Worm (Caenorhabditis elegans) whole organism, L1 larva: Measurements from ENCODE around the gene tric-1B.2.

Experiments used
- C04F5.9 ChIP-seq: sonication (generic microtip); optimal IDR thresholded peaks from 2 replicates; lab custom pipeline; 2016; ENCODE audit warnings: missing genetic modification characterization, missing compliant biosample characterization
- C16A3.4 ChIP-seq: fragments of 150-350 bp; optimal IDR thresholded peaks from 2 replicates; lab custom pipeline; 2014; ENCODE audit warnings: missing biosample characterization, missing genetic modification characterization
- F16B12.6 ChIP-seq: fragments of 150-350 bp; optimal IDR thresholded peaks from 2 replicates; lab custom pipeline; 2014; ENCODE audit warnings: missing biosample characterization, missing genetic modification characterization
- aha-1 ChIP-seq: fragments of 150-350 bp; optimal IDR thresholded peaks from 2 replicates; lab custom pipeline; 2014; ENCODE audit warnings: missing biosample characterization, missing genetic modification characterization
- alr-1 ChIP-seq: fragments of 200-800 bp; sonication (Bioruptor generic); optimal IDR thresholded peaks from 2 replicates; lab custom pipeline; 2018; ENCODE audit warnings: borderline replicate concordance, mild to moderate bottlenecking, missing genetic modification characterization, missing compliant biosample characterization
- ama-1 ChIP-seq: fragments of 150-350 bp; optimal IDR thresholded peaks from 2 replicates; lab custom pipeline; 2014
- blmp-1 ChIP-seq: fragments of 150-350 bp; optimal IDR thresholded peaks from 2 replicates; lab custom pipeline; 2014; ENCODE audit warnings: missing biosample characterization, missing genetic modification characterization
- ceh-8 ChIP-seq: fragments of 200-800 bp; sonication (Bioruptor generic); optimal IDR thresholded peaks from 2 replicates; lab custom pipeline; 2018; ENCODE audit warnings: mild to moderate bottlenecking, missing genetic modification characterization, moderate library complexity, missing compliant biosample characterization
- dsc-1 ChIP-seq: sonication (generic microtip); optimal IDR thresholded peaks from 2 replicates; lab custom pipeline; 2016; ENCODE audit warnings: mild to moderate bottlenecking, missing genetic modification characterization, missing compliant biosample characterization
- efl-3 ChIP-seq: fragments of 200-800 bp; sonication (Bioruptor generic); optimal IDR thresholded peaks from 2 replicates; lab custom pipeline; 2018; ENCODE audit warnings: mild to moderate bottlenecking, missing genetic modification characterization, missing compliant biosample characterization
- egl-27 ChIP-seq, 2 experiments: fragments of 150-350 bp in 1 of 2; sonication (generic microtip); optimal IDR thresholded peaks; 3 replicates each; lab custom pipeline; 2017 to 2018; ENCODE audit warnings: missing biosample characterization in 2 of 2, missing genetic modification characterization in 2 of 2, missing genetic modification reagents in 2 of 2
- fkh-8 ChIP-seq: sonication (generic microtip); optimal IDR thresholded peaks from 2 replicates; lab custom pipeline; 2016; ENCODE audit warnings: mild to moderate bottlenecking, missing genetic modification characterization, missing compliant biosample characterization
- grh-1 ChIP-seq: fragments of 200-800 bp; sonication (Bioruptor generic); IDR thresholded peaks from 2 replicates; pipeline ENCODE4 v1.3.6; 2022; ENCODE audit warnings: missing genetic modification reagents, missing genetic modification characterization, missing compliant biosample characterization
- hpl-2 ChIP-seq: fragments of 150-350 bp; optimal IDR thresholded peaks from 2 replicates; lab custom pipeline; 2014; ENCODE audit warnings: missing biosample characterization, missing genetic modification reagents, missing genetic modification characterization
- isw-1 ChIP-seq: fragments of 200-800 bp; sonication (Bioruptor generic); IDR thresholded peaks from 2 replicates; pipeline ENCODE4 v1.3.6; 2022; ENCODE audit warnings: missing genetic modification characterization, missing compliant biosample characterization
- lin-15B ChIP-seq: fragments of 150-350 bp; sonication (generic microtip); optimal IDR thresholded peaks from 3 replicates; lab custom pipeline; 2014; ENCODE audit warnings: missing biosample characterization, missing genetic modification characterization
- lin-35 ChIP-seq, 2 experiments: fragments of 150-350 bp; optimal IDR thresholded peaks; 2 replicates each; lab custom pipeline; 2014; ENCODE audit warnings: missing biosample characterization in 2 of 2, missing genetic modification characterization in 2 of 2, missing genetic modification reagents in 2 of 2
- lin-39 ChIP-seq: fragments of 150-350 bp; optimal IDR thresholded peaks from 2 replicates; lab custom pipeline; 2014; ENCODE audit warnings: missing biosample characterization, missing genetic modification reagents, missing genetic modification characterization
- mdl-1 ChIP-seq, 2 experiments: fragments of 150-350 bp; optimal IDR thresholded peaks; 2 replicates each; lab custom pipeline; 2014 to 2017; ENCODE audit warnings: missing biosample characterization in 2 of 2, missing genetic modification characterization in 2 of 2, inconsistent platforms in 1 of 2
- mep-1 ChIP-seq: fragments of 150-350 bp; optimal IDR thresholded peaks from 2 replicates; lab custom pipeline; 2014; ENCODE audit warnings: missing biosample characterization, missing genetic modification characterization
- nhr-12 ChIP-seq: sonication (generic microtip); optimal IDR thresholded peaks from 2 replicates; lab custom pipeline; 2017; ENCODE audit warnings: missing biosample characterization, missing genetic modification characterization
- nhr-20 ChIP-seq: sonication (generic microtip); optimal IDR thresholded peaks from 2 replicates; lab custom pipeline; 2016; ENCODE audit warnings: mild to moderate bottlenecking, missing genetic modification characterization, missing compliant biosample characterization
- nhr-47 ChIP-seq: sonication (generic microtip); optimal IDR thresholded peaks from 2 replicates; lab custom pipeline; 2016; ENCODE audit warnings: mild to moderate bottlenecking, missing genetic modification characterization, moderate library complexity, missing compliant biosample characterization
- nhr-71 ChIP-seq: sonication (generic microtip); optimal IDR thresholded peaks from 2 replicates; lab custom pipeline; 2016; ENCODE audit warnings: mild to moderate bottlenecking, missing genetic modification characterization, moderate library complexity, missing compliant biosample characterization
- nhr-84 ChIP-seq: sonication (generic microtip); optimal IDR thresholded peaks from 2 replicates; lab custom pipeline; 2017; ENCODE audit warnings: missing biosample characterization, missing genetic modification characterization
- nhr-85 ChIP-seq: sonication (generic microtip); peaks from one replicate; lab custom pipeline; 2016; ENCODE audit warnings: missing genetic modification characterization, inconsistent platforms, missing compliant biosample characterization
- nhr-90 ChIP-seq: sonication (generic microtip); optimal IDR thresholded peaks from 2 replicates; lab custom pipeline; 2016; ENCODE audit warnings: mild to moderate bottlenecking, missing genetic modification characterization, missing compliant biosample characterization; ENCODE audit not compliant: poor library complexity
- pag-3 ChIP-seq: sonication (generic microtip); optimal IDR thresholded peaks from 2 replicates; lab custom pipeline; 2017; ENCODE audit warnings: missing genetic modification characterization, mild to moderate bottlenecking, missing compliant biosample characterization, antibody characterized with exemption, borderline replicate concordance; ENCODE audit not compliant: insufficient read depth
- pax-3 ChIP-seq: fragments of 200-800 bp; sonication (Bioruptor generic); optimal IDR thresholded peaks from 2 replicates; lab custom pipeline; 2018; ENCODE audit warnings: mild to moderate bottlenecking, missing genetic modification characterization, moderate library complexity, missing compliant biosample characterization
- skn-1 ChIP-seq: fragments of 150-350 bp; optimal IDR thresholded peaks from 2 replicates; lab custom pipeline; 2014; ENCODE audit warnings: missing biosample characterization, missing genetic modification characterization
- snu-23 ChIP-seq: sonication (generic microtip); optimal IDR thresholded peaks from 2 replicates; lab custom pipeline; 2016; ENCODE audit warnings: missing genetic modification characterization, missing compliant biosample characterization
- sox-4 ChIP-seq: sonication (generic microtip); optimal IDR thresholded peaks from 2 replicates; lab custom pipeline; 2016; ENCODE audit warnings: missing genetic modification characterization, missing compliant biosample characterization
- sup-37 ChIP-seq: fragments of 200-800 bp; sonication (Bioruptor generic); optimal IDR thresholded peaks from 2 replicates; lab custom pipeline; 2018; ENCODE audit warnings: mild to moderate bottlenecking, missing genetic modification characterization, missing compliant biosample characterization
- swsn-7 ChIP-seq: sonication (generic microtip); optimal IDR thresholded peaks from 2 replicates; lab custom pipeline; 2016; ENCODE audit warnings: missing genetic modification characterization, missing compliant biosample characterization
- unc-30 ChIP-seq: sonication (generic microtip); optimal IDR thresholded peaks from 2 replicates; lab custom pipeline; 2017; ENCODE audit warnings: missing biosample characterization, missing genetic modification characterization
- vab-15 ChIP-seq: sonication (generic microtip); optimal IDR thresholded peaks from 2 replicates; lab custom pipeline; 2017; ENCODE audit warnings: missing genotype, mild to moderate bottlenecking, missing genetic modification characterization, missing compliant biosample characterization
- xbp-1 ChIP-seq: sonication (generic microtip); optimal IDR thresholded peaks from 2 replicates; lab custom pipeline; 2016; ENCODE audit warnings: missing genetic modification characterization, missing compliant biosample characterization
- zip-4 ChIP-seq: fragments of 200-800 bp; sonication (Bioruptor generic); optimal IDR thresholded peaks from 2 replicates; lab custom pipeline; 2018; ENCODE audit warnings: mild to moderate bottlenecking, missing genetic modification characterization, moderate library complexity, missing compliant biosample characterization
- ztf-11 ChIP-seq, 2 experiments: sonication (generic microtip); optimal IDR thresholded peaks; 2 replicates each; lab custom pipeline; 2016 to 2017; ENCODE audit warnings: missing genetic modification characterization in 2 of 2, missing biosample characterization in 1 of 2, missing compliant biosample characterization in 1 of 2
- ztf-4 ChIP-seq: fragments of 150-350 bp; optimal IDR thresholded peaks from 2 replicates; lab custom pipeline; 2014; ENCODE audit warnings: missing biosample characterization, missing genetic modification characterization

Gene tric-1B.2

ce11 chrII:12261147-12261821 is 17.9 kb downstream of the tric-1B.2 start:
- peak; percentile 85 for TF ChIP-seq blmp-1 (tag; lab: Kevin White, UChicago)
- TF ChIP-seq nhr-90 (tag; lab: Kevin White, UChicago): peak; percentile 20
- TF ChIP-seq vab-15 (tag; lab: Kevin White, UChicago): no peak
- TF ChIP-seq nhr-71 (tag; lab: Kevin White, UChicago): peak; percentile 14
- peak; percentile 68 for TF ChIP-seq nhr-85 (tag; lab: Kevin White, UChicago)
- no peak for TF ChIP-seq grh-1 (GFP tag; lab: Robert Waterston, UW)
- no peak for TF ChIP-seq lin-39
- TF ChIP-seq pag-3 (tag; lab: Kevin White, UChicago): peak; percentile 72
- no peak for TF ChIP-seq alr-1
- no peak for TF ChIP-seq sup-37 (GFP tag; lab: Kevin White, UChicago)
- peak; percentile 34 for TF ChIP-seq mep-1 (tag; lab: Kevin White, UChicago)
- peak; percentile 23 for TF ChIP-seq snu-23 (GFP tag; lab: Kevin White, UChicago)
- peak; percentile 22 for TF ChIP-seq nhr-20 (tag; lab: Kevin White, UChicago)

DNA sequence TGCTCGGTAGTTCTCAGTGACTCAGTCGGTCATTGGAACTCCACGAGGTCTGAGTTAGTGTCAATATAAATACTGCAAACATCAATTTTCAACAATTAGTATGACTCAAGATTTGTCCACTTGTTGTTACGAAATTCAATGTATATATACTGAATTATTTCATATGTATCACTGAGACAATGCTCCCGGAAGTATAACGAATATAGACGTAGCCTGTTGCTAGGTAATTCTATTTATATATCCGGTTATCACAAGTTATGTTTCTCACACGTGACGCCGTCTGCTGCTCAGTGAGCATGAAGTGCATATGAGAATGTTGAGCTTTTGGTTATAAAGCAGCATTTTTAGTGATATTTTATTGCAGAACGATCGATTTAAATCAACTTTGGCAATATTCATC is 18.6 kb downstream of the tric-1B.2 start:
- TF ChIP-seq sup-37 (GFP tag; lab: Kevin White, UChicago): no peak
- TF ChIP-seq ceh-8 (GFP tag; lab: Kevin White, UChicago): peak; percentile 58
- TF ChIP-seq mdl-1 (tag; optimal IDR thresholded peaks at IDR 0.05; lab: Kevin White, UChicago): no peak
- no peak for TF ChIP-seq swsn-7 (tag; lab: Kevin White, UChicago)
- TF ChIP-seq isw-1 (GFP tag; lab: Robert Waterston, UW): no peak
- no peak for TF ChIP-seq nhr-84 (tag; lab: Kevin White, UChicago)
- TF ChIP-seq efl-3 (GFP tag; lab: Kevin White, UChicago): no peak
- peak; percentile 29 for TF ChIP-seq nhr-47 (tag; lab: Kevin White, UChicago)
- no peak for TF ChIP-seq snu-23 (GFP tag; lab: Kevin White, UChicago)
- no peak for TF ChIP-seq lin-35 (GFP tag; optimal IDR thresholded peaks at IDR 0.05; lab: Kevin White, UChicago)
- TF ChIP-seq unc-30: no peak
- TF ChIP-seq C16A3.4 (tag; lab: Kevin White, UChicago): no peak
- TF ChIP-seq nhr-71 (tag; lab: Kevin White, UChicago): peak; percentile 42
- no peak for TF ChIP-seq egl-27 (tag; optimal IDR thresholded peaks at IDR 0.05; lab: Kevin White, UChicago)
- TF ChIP-seq nhr-20 (tag; lab: Kevin White, UChicago): no peak
- no peak for TF ChIP-seq ztf-4
- peak; percentile 83 for TF ChIP-seq fkh-8
- TF ChIP-seq, all 84 proteins: peak for 4

DNA sequence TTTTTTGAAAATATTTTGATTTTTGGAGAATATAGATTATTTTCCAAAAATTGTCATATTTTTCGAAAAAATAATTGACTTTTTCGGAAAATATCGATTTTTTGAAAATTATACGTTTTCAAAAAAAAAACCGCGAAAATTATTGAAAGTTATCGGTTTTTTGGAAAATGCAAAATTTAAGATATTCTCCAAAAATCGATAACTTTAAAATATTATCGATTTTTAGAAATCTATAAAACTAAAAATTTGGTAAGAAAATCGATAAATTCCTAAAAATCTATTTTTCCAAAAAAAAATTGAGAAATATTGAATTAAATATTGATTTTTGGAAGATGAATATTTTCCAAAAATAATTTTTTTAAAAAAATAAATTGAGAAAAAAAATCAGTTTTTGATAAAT is 22.1 kb downstream of the tric-1B.2 start:
- TF ChIP-seq dsc-1 (tag; lab: Kevin White, UChicago) (no peak), zip-4 (GFP tag; lab: Kevin White, UChicago) (no peak), ama-1 (no peak), lin-39 (no peak), nhr-12 (tag; lab: Kevin White, UChicago) (no peak), grh-1 (GFP tag; lab: Robert Waterston, UW) (no peak), ztf-11 (tag; optimal IDR thresholded peaks at IDR 0.05; lab: Kevin White, UChicago) (no peak), pax-3 (no peak), xbp-1 (no peak), hpl-2 (GFP tag; lab: Kevin White, UChicago) (no peak), lin-15B (no peak), C04F5.9 (no peak), sox-4 (tag; lab: Kevin White, UChicago) (no peak), efl-3 (GFP tag; lab: Kevin White, UChicago) (no peak), unc-30 (no peak), aha-1 (tag; lab: Kevin White, UChicago) (no peak), skn-1 (no peak), swsn-7 (tag; lab: Kevin White, UChicago) (no peak), F16B12.6 (tag; lab: Kevin White, UChicago) (no peak)
